Worm (Caenorhabditis elegans) whole organism, midembryonic: ENCODE measurements around the gene irld-49.

Experiments used
- flt-1 ChIP-seq: fragments of 200-800 bp; sonication (Bioruptor generic); IDR thresholded peaks from 2 replicates; pipeline ENCODE4 v1.3.6; 2022; ENCODE audit warnings: missing genetic modification characterization, missing compliant biosample characterization
- med-1 ChIP-seq: sonication (generic microtip); optimal IDR thresholded peaks from 2 replicates; lab custom pipeline; 2017; ENCODE audit warnings: missing genetic modification characterization, mild to moderate bottlenecking, missing compliant biosample characterization, antibody characterized with exemption, missing genetic modification reagents; ENCODE audit not compliant: insufficient read depth
- ref-1 ChIP-seq: fragments of 200-800 bp; sonication (Bioruptor generic); conservative IDR thresholded peaks from 2 replicates; pipeline ENCODE4 v1.3.6; 2022; ENCODE audit warnings: missing genetic modification reagents, missing genetic modification characterization, missing compliant biosample characterization
- ztf-23 ChIP-seq: fragments of 200-800 bp; sonication (Bioruptor generic); IDR thresholded peaks from 2 replicates; pipeline ENCODE4 v1.3.6; 2022; ENCODE audit warnings: missing genetic modification reagents, missing genetic modification characterization, missing compliant biosample characterization

- TF ChIP-seq ztf-23 (GFP tag; lab: Robert Waterston, UW) = no peak
- no peak for TF ChIP-seq flt-1 (GFP tag; lab: Robert Waterston, UW)
- no peak for TF ChIP-seq ref-1 (GFP tag; lab: Robert Waterston, UW)
- no peak for TF ChIP-seq med-1 (GFP tag; lab: Kevin White, UChicago)
Measured at ce11 chrII:2939681-2940080, 4.3 kb upstream of the irld-49 start.
